Worm (Caenorhabditis elegans) whole organism, L1 larva: Measurements from ENCODE around the gene F19C7.2.
A peak's percentile ranks its signal among the peaks of the same experiment; 100 is the strongest.

Source experiments
- C16A3.4 ChIP-seq: fragments of 150-350 bp; optimal IDR thresholded peaks from 2 replicates; lab custom pipeline; 2014; ENCODE audit warnings: missing biosample characterization, missing genetic modification characterization
- C34B4.2 ChIP-seq: sonication (generic microtip); optimal IDR thresholded peaks from 2 replicates; lab custom pipeline; 2017; ENCODE audit warnings: mild to moderate bottlenecking, missing genetic modification characterization, missing compliant biosample characterization
- F16B12.6 ChIP-seq: fragments of 150-350 bp; optimal IDR thresholded peaks from 2 replicates; lab custom pipeline; 2014; ENCODE audit warnings: missing biosample characterization, missing genetic modification characterization
- aha-1 ChIP-seq: fragments of 150-350 bp; optimal IDR thresholded peaks from 2 replicates; lab custom pipeline; 2014; ENCODE audit warnings: missing biosample characterization, missing genetic modification characterization
- alr-1 ChIP-seq: fragments of 200-800 bp; sonication (Bioruptor generic); optimal IDR thresholded peaks from 2 replicates; lab custom pipeline; 2018; ENCODE audit warnings: borderline replicate concordance, mild to moderate bottlenecking, missing genetic modification characterization, missing compliant biosample characterization
- blmp-1 ChIP-seq: fragments of 150-350 bp; optimal IDR thresholded peaks from 2 replicates; lab custom pipeline; 2014; ENCODE audit warnings: missing biosample characterization, missing genetic modification characterization
- ceh-63 ChIP-seq: fragments of 200-800 bp; sonication (Bioruptor generic); optimal IDR thresholded peaks from 2 replicates; lab custom pipeline; 2018; ENCODE audit warnings: mild to moderate bottlenecking, missing genetic modification characterization, missing compliant biosample characterization
- ceh-82 ChIP-seq, 3 experiments: fragments of 150-350 bp in 1 of 3; sonication (generic microtip) in 2 of 3; optimal IDR thresholded peaks; 2 replicates each; lab custom pipeline; 2014 to 2017; ENCODE audit warnings: missing biosample characterization in 3 of 3, missing genetic modification characterization in 3 of 3
- ceh-88 ChIP-seq: fragments of 200-800 bp; sonication (Bioruptor generic); IDR thresholded peaks from 2 replicates; pipeline ENCODE4 v1.3.6; 2022; ENCODE audit warnings: missing genetic modification characterization, missing compliant biosample characterization
- dsc-1 ChIP-seq: sonication (generic microtip); optimal IDR thresholded peaks from 2 replicates; lab custom pipeline; 2016; ENCODE audit warnings: mild to moderate bottlenecking, missing genetic modification characterization, missing compliant biosample characterization
- efl-1 ChIP-seq, 4 experiments: fragments of 150-350 bp; optimal IDR thresholded peaks in 3 of 4; peaks in 1 of 4; 1 replicate in 1 of 4; 2 replicates in 3 of 4; lab custom pipeline; 2014; ENCODE audit warnings: missing biosample characterization in 2 of 4, missing genetic modification characterization in 2 of 4, missing genetic modification reagents in 2 of 4
- egl-13 ChIP-seq: sonication (generic microtip); optimal IDR thresholded peaks from 2 replicates; lab custom pipeline; 2016; ENCODE audit warnings: missing genotype, missing genetic modification reagents, missing genetic modification characterization, missing compliant biosample characterization
- elt-3 ChIP-seq, 6 experiments: fragments of 150-350 bp in 1 of 6; sonication (generic microtip); optimal IDR thresholded peaks; 2 replicates each; lab custom pipeline; 2017 to 2018; ENCODE audit warnings: missing biosample characterization in 6 of 6, missing genetic modification characterization in 6 of 6, inconsistent platforms in 1 of 6
- ets-5 ChIP-seq: fragments of 200-800 bp; sonication (Bioruptor generic); IDR thresholded peaks from 2 replicates; pipeline ENCODE4 v1.3.6; 2022; ENCODE audit warnings: missing genetic modification characterization, missing compliant biosample characterization
- fkh-10 ChIP-seq: sonication (generic microtip); optimal IDR thresholded peaks from 2 replicates; lab custom pipeline; 2017; ENCODE audit warnings: missing biosample characterization, missing genetic modification reagents, missing genetic modification characterization
- fkh-4 ChIP-seq: sonication (generic microtip); optimal IDR thresholded peaks from 2 replicates; lab custom pipeline; 2016; ENCODE audit warnings: missing compliant biosample characterization, missing genetic modification characterization, borderline replicate concordance
- fos-1 ChIP-seq: fragments of 150-350 bp; optimal IDR thresholded peaks from 2 replicates; lab custom pipeline; 2014; ENCODE audit warnings: missing biosample characterization, missing genetic modification characterization
- hpl-2 ChIP-seq: fragments of 150-350 bp; optimal IDR thresholded peaks from 2 replicates; lab custom pipeline; 2014; ENCODE audit warnings: missing biosample characterization, missing genetic modification reagents, missing genetic modification characterization
- irx-1 ChIP-seq: sonication (generic microtip); optimal IDR thresholded peaks from 2 replicates; lab custom pipeline; 2016; ENCODE audit warnings: missing genetic modification characterization, missing compliant biosample characterization
- isw-1 ChIP-seq: fragments of 200-800 bp; sonication (Bioruptor generic); IDR thresholded peaks from 2 replicates; pipeline ENCODE4 v1.3.6; 2022; ENCODE audit warnings: missing genetic modification characterization, missing compliant biosample characterization
- lin-14 ChIP-seq: fragments of 200-800 bp; sonication (Bioruptor generic); optimal IDR thresholded peaks from 2 replicates; lab custom pipeline; 2018; ENCODE audit warnings: mild to moderate bottlenecking, missing genetic modification characterization, moderate library complexity, missing compliant biosample characterization
- nhr-19 ChIP-seq: fragments of 200-800 bp; sonication (Bioruptor generic); conservative IDR thresholded peaks from 2 replicates; pipeline ENCODE4 v1.3.6; 2022; ENCODE audit warnings: missing genetic modification characterization, missing compliant biosample characterization
- nhr-20 ChIP-seq: sonication (generic microtip); optimal IDR thresholded peaks from 2 replicates; lab custom pipeline; 2016; ENCODE audit warnings: mild to moderate bottlenecking, missing genetic modification characterization, missing compliant biosample characterization
- nhr-237 ChIP-seq: fragments of 150-350 bp; optimal IDR thresholded peaks from 2 replicates; lab custom pipeline; 2014; ENCODE audit warnings: missing biosample characterization, missing genetic modification characterization
- nhr-47 ChIP-seq: sonication (generic microtip); optimal IDR thresholded peaks from 2 replicates; lab custom pipeline; 2016; ENCODE audit warnings: mild to moderate bottlenecking, missing genetic modification characterization, moderate library complexity, missing compliant biosample characterization
- nhr-76 ChIP-seq: sonication (generic microtip); optimal IDR thresholded peaks from 2 replicates; lab custom pipeline; 2017; ENCODE audit warnings: missing biosample characterization, missing genetic modification characterization
- nhr-84 ChIP-seq: sonication (generic microtip); optimal IDR thresholded peaks from 2 replicates; lab custom pipeline; 2017; ENCODE audit warnings: missing biosample characterization, missing genetic modification characterization
- nhr-90 ChIP-seq: sonication (generic microtip); optimal IDR thresholded peaks from 2 replicates; lab custom pipeline; 2016; ENCODE audit warnings: mild to moderate bottlenecking, missing genetic modification characterization, missing compliant biosample characterization; ENCODE audit not compliant: poor library complexity
- pag-3 ChIP-seq: sonication (generic microtip); optimal IDR thresholded peaks from 2 replicates; lab custom pipeline; 2017; ENCODE audit warnings: missing genetic modification characterization, mild to moderate bottlenecking, missing compliant biosample characterization, antibody characterized with exemption, borderline replicate concordance; ENCODE audit not compliant: insufficient read depth
- pqm-1 ChIP-seq: sonication (generic microtip); optimal IDR thresholded peaks from 3 replicates; lab custom pipeline; 2017; ENCODE audit warnings: missing biosample characterization, missing genetic modification characterization
- rnt-1 ChIP-seq: sonication (generic microtip); optimal IDR thresholded peaks from 2 replicates; lab custom pipeline; 2016; ENCODE audit warnings: mild to moderate bottlenecking, missing genetic modification characterization, moderate library complexity, missing compliant biosample characterization
- sptf-1 ChIP-seq: fragments of 150-350 bp; optimal IDR thresholded peaks from 2 replicates; lab custom pipeline; 2014; ENCODE audit warnings: missing biosample characterization, missing genetic modification characterization
- unc-62 ChIP-seq: fragments of 150-350 bp; optimal IDR thresholded peaks from 2 replicates; lab custom pipeline; 2014; ENCODE audit warnings: missing biosample characterization, missing genetic modification reagents, missing genetic modification characterization
- zip-4 ChIP-seq: fragments of 200-800 bp; sonication (Bioruptor generic); optimal IDR thresholded peaks from 2 replicates; lab custom pipeline; 2018; ENCODE audit warnings: mild to moderate bottlenecking, missing genetic modification characterization, moderate library complexity, missing compliant biosample characterization
- ztf-11 ChIP-seq, 2 experiments: sonication (generic microtip); optimal IDR thresholded peaks; 2 replicates each; lab custom pipeline; 2016 to 2017; ENCODE audit warnings: missing genetic modification characterization in 2 of 2, missing biosample characterization in 1 of 2, missing compliant biosample characterization in 1 of 2

The F19C7.2 gene

DNA sequence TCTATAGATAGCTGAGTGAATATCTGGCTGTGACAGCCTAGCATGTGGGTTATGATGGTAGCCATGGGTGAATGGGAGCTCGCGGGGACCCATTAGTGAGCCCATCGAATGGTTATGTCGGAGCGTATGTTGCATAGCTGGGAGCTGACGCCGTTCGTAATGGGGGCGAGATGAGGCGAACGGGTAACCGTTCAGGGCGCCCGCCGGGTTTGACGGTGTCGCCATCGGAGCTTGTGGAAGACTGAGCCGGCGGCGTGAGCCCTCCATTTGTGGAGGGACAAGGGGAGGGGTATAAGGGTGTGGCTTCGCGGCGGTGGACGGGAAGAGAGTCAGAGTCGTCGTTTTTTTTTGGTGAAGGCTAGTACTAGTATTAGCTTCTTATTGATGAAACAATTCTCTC is 24.1 kb downstream of the F19C7.2 start:
- TF ChIP-seq efl-1 (optimal IDR thresholded peaks at IDR 0.05; lab: Kevin White, UChicago), result no peak
- TF ChIP-seq efl-1 (GFP tag; optimal IDR thresholded peaks at IDR 0.05 in 1 of 2; lab: Kevin White, UChicago), result peak in 1 of 2 experiments; percentile 41
- no peak for TF ChIP-seq isw-1 (GFP tag; lab: Robert Waterston, UW)

DNA sequence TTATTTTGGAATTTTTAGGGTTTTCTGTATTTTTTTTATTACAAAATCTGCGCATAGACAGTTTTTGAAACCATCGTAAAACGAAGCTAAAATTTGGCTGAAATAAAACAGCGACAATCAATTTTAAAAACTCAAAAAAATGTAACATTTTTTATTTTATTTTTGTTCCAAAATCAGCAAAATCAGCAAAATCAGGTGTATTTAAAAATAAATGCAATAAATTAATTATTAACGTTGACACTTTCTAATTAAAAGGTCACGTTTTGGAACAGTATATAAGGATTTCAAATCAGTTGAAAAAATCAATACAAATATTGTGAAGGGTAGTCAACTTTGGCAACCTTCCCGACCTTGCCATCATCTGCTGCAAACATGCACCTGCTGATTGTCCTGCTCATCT is 33.6 kb downstream of the F19C7.2 start, which contains the start of gene R105.1:
TSS of gene R105.1 (plus strand) at position 301 of the 400 bp plus-strand sequence.
- no peak for TF ChIP-seq ets-5 (GFP tag; lab: Robert Waterston, UW)
- TF ChIP-seq nhr-237, result no peak
- no peak for TF ChIP-seq nhr-47
- TF ChIP-seq nhr-76 (tag; lab: Kevin White, UChicago), result no peak
- TF ChIP-seq fos-1 (tag; lab: Kevin White, UChicago), result no peak
- no peak for TF ChIP-seq alr-1 (tag; lab: Kevin White, UChicago)
- TF ChIP-seq fkh-10, result no peak
- no peak for TF ChIP-seq unc-62 (GFP tag; lab: Kevin White, UChicago)

DNA sequence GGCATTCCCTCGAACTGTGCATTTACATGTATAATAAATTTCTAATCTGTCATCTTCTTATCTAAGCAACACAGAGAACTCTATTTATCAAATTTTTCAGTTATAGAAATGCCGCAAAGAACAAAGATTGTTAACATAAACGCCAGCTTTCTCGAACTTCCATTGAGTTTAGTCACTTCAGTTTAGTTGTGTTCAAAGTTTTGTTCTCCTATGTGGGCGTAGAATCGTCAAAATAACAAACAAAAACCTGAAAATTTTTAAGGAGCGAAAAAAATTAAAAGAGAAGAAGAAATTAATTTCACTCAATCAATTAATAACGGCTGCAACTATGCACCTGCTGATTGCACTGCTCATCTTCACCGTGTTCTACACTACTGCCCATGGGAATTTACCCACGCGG is 36.2 kb downstream of the F19C7.2 start, which contains the start of gene R105.5:
TSS of gene R105.5 (plus strand) at position 301 of the 400 bp plus-strand sequence.
- TF ChIP-seq fkh-4 (tag; lab: Kevin White, UChicago) (no peak), alr-1 (tag; lab: Kevin White, UChicago) (no peak), F16B12.6 (tag; lab: Kevin White, UChicago) (no peak), C34B4.2 (tag; lab: Kevin White, UChicago) (no peak), nhr-19 (GFP tag; lab: Robert Waterston, UW) (no peak), pag-3 (no peak), irx-1 (no peak), ceh-88 (GFP tag; lab: Robert Waterston, UW) (no peak), nhr-20 (tag; lab: Kevin White, UChicago) (no peak)

DNA sequence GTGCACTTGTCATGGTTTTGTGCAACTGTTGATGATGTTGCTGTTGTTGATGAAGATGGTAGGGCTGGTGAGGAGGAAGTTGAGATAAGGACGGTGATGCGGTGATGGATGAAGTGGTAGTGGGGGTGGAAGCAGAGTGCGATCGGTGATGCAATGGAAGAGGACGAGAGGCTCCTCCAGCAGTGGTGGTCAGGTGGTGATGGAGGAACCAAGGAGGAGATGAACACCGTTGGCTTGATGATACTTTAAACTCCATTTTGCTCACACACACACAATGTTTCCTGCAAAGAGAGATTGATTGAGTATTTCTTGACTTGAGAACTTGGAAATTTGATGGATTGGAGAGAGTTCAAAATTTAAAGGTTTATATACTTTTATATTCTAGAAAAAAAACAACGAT is 38.1 kb downstream of the F19C7.2 start, which contains the start of gene F19C7.8:
TSS of gene F19C7.8 (minus strand) at position 256 of the 400 bp plus-strand sequence.
- TF ChIP-seq rnt-1 (tag; lab: Kevin White, UChicago), result peak; percentile 38
- peak; percentile 24 for TF ChIP-seq lin-14
- no peak for TF ChIP-seq aha-1
- TF ChIP-seq egl-13, result no peak
- TF ChIP-seq, all 84 proteins: peak for 2

DNA sequence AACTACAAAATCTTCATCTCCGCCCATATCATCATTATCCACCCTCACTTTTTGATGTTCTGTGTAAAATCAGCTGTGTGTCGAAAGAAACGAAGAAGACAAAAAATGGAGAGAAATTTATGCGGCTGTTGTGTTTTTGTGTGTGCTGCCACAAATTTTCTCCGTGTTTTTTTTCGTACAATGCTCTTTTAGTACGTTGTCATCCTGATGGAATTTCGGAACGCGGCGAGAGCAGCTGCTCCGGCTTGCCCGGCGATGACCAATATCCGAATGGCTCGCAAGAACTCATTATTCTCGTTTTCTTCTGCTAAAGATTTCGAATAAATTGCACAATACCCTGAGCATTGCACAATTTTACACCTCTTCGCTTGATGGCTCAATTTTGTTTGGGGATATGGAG is 39.6 kb downstream of the F19C7.2 start:
- no peak for TF ChIP-seq zip-4 (GFP tag; lab: Kevin White, UChicago)
- no peak for TF ChIP-seq ceh-63 (GFP tag; lab: Kevin White, UChicago)
- TF ChIP-seq pqm-1 (tag; lab: Kevin White, UChicago), result no peak
- TF ChIP-seq nhr-84 (tag; lab: Kevin White, UChicago), result no peak
- TF ChIP-seq ceh-82 (tag; optimal IDR thresholded peaks at IDR 0.05; lab: Kevin White, UChicago), result no peak

DNA sequence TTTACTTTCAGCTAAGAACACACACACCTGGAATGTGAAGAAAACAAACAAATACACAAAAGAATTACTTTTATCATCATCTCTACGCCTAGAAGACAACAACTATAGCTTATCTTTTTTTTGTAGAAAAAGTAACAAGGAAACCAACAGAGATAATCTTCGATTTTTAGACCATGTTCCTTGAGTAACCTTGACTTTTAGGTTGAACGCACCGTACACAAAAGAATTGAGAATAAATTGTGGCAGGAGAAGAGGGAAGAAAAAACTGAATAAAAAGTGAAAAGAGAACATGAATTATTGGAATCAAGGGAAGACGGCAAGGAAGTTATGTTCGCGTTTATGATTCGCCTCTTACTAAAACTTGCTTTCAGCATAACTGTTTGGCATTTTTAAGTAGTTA is 41.2 kb downstream of the F19C7.2 start:
- TF ChIP-seq blmp-1 (tag; lab: Kevin White, UChicago) (peak; percentile 63), rnt-1 (tag; lab: Kevin White, UChicago) (no peak), hpl-2 (GFP tag; lab: Kevin White, UChicago) (no peak), elt-3 (tag; optimal IDR thresholded peaks at IDR 0.05; lab: Kevin White, UChicago) (peak in 1 of 6 experiments; percentile 43)

DNA sequence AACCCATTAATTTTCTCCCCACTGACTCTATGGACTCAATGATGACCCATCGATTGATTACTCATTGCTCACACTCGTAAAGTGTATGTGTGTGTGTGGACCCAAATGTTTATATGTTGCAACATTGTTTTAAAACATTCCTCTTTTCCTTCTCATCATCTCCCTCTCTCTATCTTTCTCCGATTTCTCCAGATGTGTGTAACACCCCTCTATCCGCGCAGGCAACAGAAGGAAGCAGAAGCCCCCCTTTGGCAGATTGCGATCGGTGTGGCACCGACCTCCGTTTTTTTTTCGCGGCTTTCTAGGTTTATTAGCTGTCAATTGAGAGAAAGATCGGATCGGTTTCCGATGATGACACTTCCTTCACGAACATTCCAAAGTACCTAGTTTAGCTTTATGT is 43.8 kb downstream of the F19C7.2 start:
- TF ChIP-seq ceh-82 (tag; optimal IDR thresholded peaks at IDR 0.05; lab: Kevin White, UChicago) (no peak), nhr-237 (no peak), dsc-1 (peak; percentile 59), rnt-1 (tag; lab: Kevin White, UChicago) (peak; percentile 22), blmp-1 (tag; lab: Kevin White, UChicago) (peak; percentile 42), C16A3.4 (no peak), sptf-1 (tag; lab: Kevin White, UChicago) (no peak), nhr-90 (tag; lab: Kevin White, UChicago) (no peak), nhr-47 (no peak), ztf-11 (tag; optimal IDR thresholded peaks at IDR 0.05; lab: Kevin White, UChicago) (no peak)
